Worm (Caenorhabditis elegans) whole organism, L4/young adult: Measurements from ENCODE around the gene K05F1.6.

Experiments
- W03F9.2 ChIP-seq: fragments of 150-350 bp; optimal IDR thresholded peaks from 2 replicates; lab custom pipeline; 2014; ENCODE audit warnings: missing biosample characterization, missing genetic modification characterization
- dao-5 ChIP-seq: sonication (generic microtip); optimal IDR thresholded peaks from 2 replicates; lab custom pipeline; 2016; ENCODE audit warnings: missing genotype, missing genetic modification characterization, moderate library complexity, missing compliant biosample characterization
- him-1 ChIP-seq: sonication (generic microtip); optimal IDR thresholded peaks from 2 replicates; lab custom pipeline; 2016; ENCODE audit warnings: missing genotype, missing genetic modification reagents, missing genetic modification characterization, missing compliant biosample characterization

Gene K05F1.6

DNA sequence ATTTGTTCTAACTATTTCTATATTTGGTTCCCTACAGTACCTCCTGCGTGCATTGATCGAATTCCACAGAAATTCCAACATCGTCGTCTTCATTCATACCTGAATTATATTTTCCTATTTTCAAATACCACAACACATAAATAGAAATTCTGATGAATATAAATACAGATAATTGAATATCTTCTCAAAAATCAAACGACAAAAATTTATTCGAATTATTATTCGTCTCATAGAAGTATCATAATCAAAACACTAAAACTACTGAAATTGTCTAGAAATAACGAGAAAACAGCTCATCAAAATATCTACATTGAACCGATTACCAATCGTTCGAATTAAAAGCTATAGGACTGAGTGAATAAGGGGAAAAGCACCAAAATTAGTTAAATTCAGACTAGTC is 50.8 kb downstream of the K05F1.6 start, which contains the start of gene gtap-1:
Gene gtap-1 (minus strand): TSS at position 101 of the 400 bp plus-strand sequence.
- no peak for TF ChIP-seq W03F9.2 (tag; lab: Kevin White, UChicago)
- TF ChIP-seq dao-5 (tag; lab: Kevin White, UChicago): no peak
- TF ChIP-seq him-1 (tag; lab: Kevin White, UChicago): no peak

ce11 chrII:5835146-5835545 is 52.8 kb downstream of the K05F1.6 start:
- TF ChIP-seq him-1 (tag; lab: Kevin White, UChicago) (no peak), W03F9.2 (tag; lab: Kevin White, UChicago) (no peak), dao-5 (tag; lab: Kevin White, UChicago) (no peak)

- TF ChIP-seq dao-5 (tag; lab: Kevin White, UChicago) (no peak), W03F9.2 (tag; lab: Kevin White, UChicago) (peak; percentile 34), him-1 (tag; lab: Kevin White, UChicago) (no peak)
Observed at ce11 chrII:5836153-5836719, 53.9 kb downstream of the K05F1.6 start, which contains the start of gene fzo-1. fzo-1 (minus strand) TSS chrII:5836203.
